Fruit fly (Drosophila melanogaster): ENCODE measurements around the gene Zmynd10.

Zmynd10 gene

dm6 chr3L:13049671-13050070, 23.4 kb upstream of the Zmynd10 start (continued):
- TF ChIP-seq Opbp (GFP tag; IDR thresholded peaks at IDR 0.05; ENCODE audit: partially characterized antibody) (no peak), TFAM (GFP tag; optimal IDR thresholded peaks at IDR 0.05) (no peak), CG31224 (GFP tag; IDR thresholded peaks at IDR 0.05) (no peak), kay (GFP tag; optimal IDR thresholded peaks at IDR 0.05) (no peak), CG12744 (GFP tag; optimal IDR thresholded peaks at IDR 0.05) (no peak), oc (tag; optimal IDR thresholded peaks at IDR 0.05) (no peak), NfI (GFP tag; optimal IDR thresholded peaks at IDR 0.05) (no peak), ap (GFP tag; IDR thresholded peaks at IDR 0.05) (no peak), CTCF (GFP tag; optimal IDR thresholded peaks at IDR 0.05) (no peak), HLH4C (GFP tag; IDR thresholded peaks at IDR 0.05; ENCODE audit: partially characterized antibody) (no peak), Sry-β (GFP tag; optimal IDR thresholded peaks at IDR 0.05) (no peak), CG13424 (tag; optimal IDR thresholded peaks at IDR 0.05) (no peak), org-1 (GFP tag; optimal IDR thresholded peaks at IDR 0.05) (no peak), CG3995 (GFP tag; optimal IDR thresholded peaks at IDR 0.05) (no peak), H2.0 (GFP tag; IDR thresholded peaks at IDR 0.05) (no peak), Spps (tag; optimal IDR thresholded peaks at IDR 0.05) (no peak), unc-4 (GFP tag; IDR thresholded peaks at IDR 0.05; ENCODE audit: partially characterized antibody) (no peak), CG4707 (GFP tag; optimal IDR thresholded peaks at IDR 0.05) (no peak), pho (GFP tag; optimal IDR thresholded peaks at IDR 0.05) (no peak), CG1603 (tag; optimal IDR thresholded peaks at IDR 0.05) (peak; percentile 8), repo (GFP tag; optimal IDR thresholded peaks at IDR 0.05) (no peak), Dfd (GFP tag; optimal IDR thresholded peaks at IDR 0.05) (no peak), chn (GFP tag; optimal IDR thresholded peaks at IDR 0.05) (no peak), CG16779 (GFP tag; IDR thresholded peaks at IDR 0.05) (no peak), ems (GFP tag; optimal IDR thresholded peaks at IDR 0.05) (no peak), B-H1 (GFP tag; IDR thresholded peaks at IDR 0.05) (no peak), Trl (optimal IDR thresholded peaks at IDR 0.05) (no peak), Trl (GFP tag; optimal IDR thresholded peaks at IDR 0.05) (no peak), CG4328 (GFP tag; optimal IDR thresholded peaks at IDR 0.05) (no peak), ro (GFP tag; IDR thresholded peaks at IDR 0.05) (no peak), Drgx (GFP tag; IDR thresholded peaks at IDR 0.05) (no peak), CG14050 (GFP tag; IDR thresholded peaks at IDR 0.05) (no peak), CG15269 (tag; optimal IDR thresholded peaks at IDR 0.05) (no peak), CG6791 (GFP tag; IDR thresholded peaks at IDR 0.05; ENCODE audit: partially characterized antibody) (no peak), rib (GFP tag; IDR thresholded peaks at IDR 0.05) (no peak), CG13894 (tag; optimal IDR thresholded peaks at IDR 0.05) (no peak), nom (GFP tag; optimal IDR thresholded peaks at IDR 0.05) (no peak), dan (GFP tag; IDR thresholded peaks at IDR 0.05) (no peak), CG7271 (tag; optimal IDR thresholded peaks at IDR 0.05) (peak; percentile 3), CG7839 (tag; optimal IDR thresholded peaks at IDR 0.05) (no peak), lab (GFP tag; optimal IDR thresholded peaks at IDR 0.05) (no peak), wek (GFP tag; optimal IDR thresholded peaks at IDR 0.05) (no peak), NC2α (GFP tag; optimal IDR thresholded peaks at IDR 0.05) (no peak), maf-S (GFP tag; optimal IDR thresholded peaks at IDR 0.05) (no peak), CG6689 (GFP tag; IDR thresholded peaks at IDR 0.05) (no peak), CG3065 (GFP tag; optimal IDR thresholded peaks at IDR 0.05) (no peak), CG14441 (GFP tag; IDR thresholded peaks at IDR 0.05) (no peak), z (GFP tag; IDR thresholded peaks at IDR 0.05) (no peak), gem (tag; optimal IDR thresholded peaks at IDR 0.05) (peak; percentile 36), sob (GFP tag; IDR thresholded peaks at IDR 0.05) (no peak), az2 (GFP tag; optimal IDR thresholded peaks at IDR 0.05) (no peak), tin (GFP tag; optimal IDR thresholded peaks at IDR 0.05) (no peak), Dll (GFP tag; IDR thresholded peaks at IDR 0.05; ENCODE audit: partially characterized antibody) (no peak)
